Worm (Caenorhabditis elegans) whole organism, midembryonic: Measurements from ENCODE around the gene ZK622.4.

Source experiments
- T22C8.4 ChIP-seq: fragments of 200-800 bp; sonication (Bioruptor generic); IDR thresholded peaks from 2 replicates; pipeline ENCODE4 v1.3.6; 2022; ENCODE audit warnings: missing genetic modification characterization, missing compliant biosample characterization
- cog-1 ChIP-seq: sonication (generic microtip); optimal IDR thresholded peaks from 2 replicates; lab custom pipeline; 2016; ENCODE audit warnings: missing genetic modification characterization, missing compliant biosample characterization
- flt-1 ChIP-seq: fragments of 200-800 bp; sonication (Bioruptor generic); IDR thresholded peaks from 2 replicates; pipeline ENCODE4 v1.3.6; 2022; ENCODE audit warnings: missing genetic modification characterization, missing compliant biosample characterization
- klf-2 ChIP-seq: fragments of 200-800 bp; sonication (Bioruptor generic); conservative IDR thresholded peaks from 2 replicates; pipeline ENCODE4 v1.3.6; 2022; ENCODE audit warnings: missing genetic modification reagents, missing genetic modification characterization, missing compliant biosample characterization
- med-1 ChIP-seq: sonication (generic microtip); optimal IDR thresholded peaks from 2 replicates; lab custom pipeline; 2017; ENCODE audit warnings: missing genetic modification characterization, mild to moderate bottlenecking, missing compliant biosample characterization, antibody characterized with exemption, missing genetic modification reagents; ENCODE audit not compliant: insufficient read depth
- ref-1 ChIP-seq: fragments of 200-800 bp; sonication (Bioruptor generic); conservative IDR thresholded peaks from 2 replicates; pipeline ENCODE4 v1.3.6; 2022; ENCODE audit warnings: missing genetic modification reagents, missing genetic modification characterization, missing compliant biosample characterization
- tab-1 ChIP-seq: fragments of 200-800 bp; sonication (Bioruptor generic); IDR thresholded peaks from 2 replicates; pipeline ENCODE4 v1.3.6; 2022; ENCODE audit warnings: missing genetic modification characterization, missing compliant biosample characterization
- ztf-23 ChIP-seq: fragments of 200-800 bp; sonication (Bioruptor generic); IDR thresholded peaks from 2 replicates; pipeline ENCODE4 v1.3.6; 2022; ENCODE audit warnings: missing genetic modification reagents, missing genetic modification characterization, missing compliant biosample characterization
- ztf-29 ChIP-seq: fragments of 200-800 bp; sonication (Bioruptor generic); IDR thresholded peaks from 2 replicates; pipeline ENCODE4 v1.3.6; 2022; ENCODE audit warnings: missing genetic modification reagents, missing genetic modification characterization, missing compliant biosample characterization

The ZK622.4 gene

ce11 chrII:5324653-5325052 is 32.2 kb downstream of the ZK622.4 start:
- TF ChIP-seq tab-1 (GFP tag; lab: Robert Waterston, UW) (no peak), flt-1 (GFP tag; lab: Robert Waterston, UW) (no peak), ztf-23 (GFP tag; lab: Robert Waterston, UW) (no peak), cog-1 (tag; lab: Kevin White, UChicago) (no peak), T22C8.4 (no peak)

ce11 chrII:5326024-5326627 is 33.6 kb downstream of the ZK622.4 start:
- TF ChIP-seq flt-1 (GFP tag; lab: Robert Waterston, UW) = 0 out of 2 replicates have a peak, but pooled peaks have one; percentile 19
- no peak for TF ChIP-seq tab-1 (GFP tag; lab: Robert Waterston, UW)
- no peak for TF ChIP-seq ztf-29 (GFP tag; lab: Robert Waterston, UW)
- no peak for TF ChIP-seq ref-1
- no peak for TF ChIP-seq ztf-23 (GFP tag; lab: Robert Waterston, UW)
- no peak for TF ChIP-seq klf-2 (GFP tag; lab: Robert Waterston, UW)
- no peak for TF ChIP-seq T22C8.4
- TF ChIP-seq med-1 (GFP tag; lab: Kevin White, UChicago) = no peak
- peak; percentile 0 for TF ChIP-seq cog-1 (tag; lab: Kevin White, UChicago)

ce11 chrII:5326891-5327290 is 34.4 kb downstream of the ZK622.4 start:
- no peak for TF ChIP-seq med-1 (GFP tag; lab: Kevin White, UChicago)
- TF ChIP-seq tab-1 (GFP tag; lab: Robert Waterston, UW) = no peak
- no peak for TF ChIP-seq ztf-29 (GFP tag; lab: Robert Waterston, UW)
- no peak for TF ChIP-seq T22C8.4
- TF ChIP-seq cog-1 (tag; lab: Kevin White, UChicago) = no peak
- no peak for TF ChIP-seq klf-2 (GFP tag; lab: Robert Waterston, UW)
- TF ChIP-seq ref-1 = no peak
- TF ChIP-seq flt-1 (GFP tag; lab: Robert Waterston, UW) = no peak
- TF ChIP-seq ztf-23 (GFP tag; lab: Robert Waterston, UW) = no peak

- TF ChIP-seq tab-1 (GFP tag; lab: Robert Waterston, UW) (no peak), ref-1 (no peak), flt-1 (GFP tag; lab: Robert Waterston, UW) (no peak), ztf-29 (GFP tag; lab: Robert Waterston, UW) (no peak), ztf-23 (GFP tag; lab: Robert Waterston, UW) (no peak), klf-2 (GFP tag; lab: Robert Waterston, UW) (no peak), T22C8.4 (no peak), med-1 (GFP tag; lab: Kevin White, UChicago) (no peak), cog-1 (tag; lab: Kevin White, UChicago) (no peak)
These were observed 36.4 kb downstream of the ZK622.4 start for ce11 chrII:5328912-5329311.

ce11 chrII:5330206-5330686 is 37.7 kb downstream of the ZK622.4 start:
- TF ChIP-seq ztf-23 (GFP tag; lab: Robert Waterston, UW) (no peak), klf-2 (GFP tag; lab: Robert Waterston, UW) (no peak), ztf-29 (GFP tag; lab: Robert Waterston, UW) (no peak), flt-1 (GFP tag; lab: Robert Waterston, UW) (0 out of 2 replicates have a peak, but pooled peaks have one; percentile 20), med-1 (GFP tag; lab: Kevin White, UChicago) (no peak), cog-1 (tag; lab: Kevin White, UChicago) (peak; percentile 53), ref-1 (no peak), T22C8.4 (no peak)

- TF ChIP-seq T22C8.4 (0 out of 2 replicates have a peak, but pooled peaks have one; percentile 46), ztf-29 (GFP tag; lab: Robert Waterston, UW) (no peak), flt-1 (GFP tag; lab: Robert Waterston, UW) (no peak)
These were observed 39.3 kb downstream of the ZK622.4 start for ce11 chrII:5331677-5332303.

ce11 chrII:5332345-5333124 is 40.0 kb downstream of the ZK622.4 start:
- no peak for TF ChIP-seq cog-1 (tag; lab: Kevin White, UChicago)
- TF ChIP-seq ref-1 = no peak
- no peak for TF ChIP-seq flt-1 (GFP tag; lab: Robert Waterston, UW)
- no peak for TF ChIP-seq ztf-23 (GFP tag; lab: Robert Waterston, UW)
- no peak for TF ChIP-seq T22C8.4
- no peak for TF ChIP-seq ztf-29 (GFP tag; lab: Robert Waterston, UW)
- TF ChIP-seq med-1 (GFP tag; lab: Kevin White, UChicago) = no peak
- no peak for TF ChIP-seq tab-1 (GFP tag; lab: Robert Waterston, UW)
- no peak for TF ChIP-seq klf-2 (GFP tag; lab: Robert Waterston, UW)

ce11 chrII:5333729-5334255 is 41.3 kb downstream of the ZK622.4 start:
- TF ChIP-seq klf-2 (GFP tag; lab: Robert Waterston, UW) (no peak), ztf-23 (GFP tag; lab: Robert Waterston, UW) (no peak), ref-1 (no peak), cog-1 (tag; lab: Kevin White, UChicago) (no peak), med-1 (GFP tag; lab: Kevin White, UChicago) (no peak), ztf-29 (GFP tag; lab: Robert Waterston, UW) (no peak)

ce11 chrII:5334628-5335027 is 42.1 kb downstream of the ZK622.4 start:
- no peak for TF ChIP-seq med-1 (GFP tag; lab: Kevin White, UChicago)
- TF ChIP-seq ref-1 = no peak
- TF ChIP-seq ztf-29 (GFP tag; lab: Robert Waterston, UW) = no peak
- no peak for TF ChIP-seq ztf-23 (GFP tag; lab: Robert Waterston, UW)
- no peak for TF ChIP-seq T22C8.4
- no peak for TF ChIP-seq klf-2 (GFP tag; lab: Robert Waterston, UW)
- no peak for TF ChIP-seq tab-1 (GFP tag; lab: Robert Waterston, UW)
- TF ChIP-seq cog-1 (tag; lab: Kevin White, UChicago) = no peak
- TF ChIP-seq flt-1 (GFP tag; lab: Robert Waterston, UW) = no peak
